Worm (Caenorhabditis elegans) whole organism, mixed stage, embryonic: ENCODE data around the gene ets-7.

Source experiments
- elt-1 ChIP-seq: sonication (generic microtip); optimal IDR thresholded peaks from 2 replicates; lab custom pipeline; 2017; ENCODE audit warnings: missing genetic modification characterization, mild to moderate bottlenecking, missing compliant biosample characterization, antibody characterized with exemption, moderate library complexity, borderline replicate concordance; ENCODE audit not compliant: insufficient read depth
- elt-3 ChIP-seq: fragments of 150-350 bp; optimal IDR thresholded peaks from 2 replicates; lab custom pipeline; 2014; ENCODE audit warnings: missing biosample characterization, missing genetic modification characterization
- lsy-2 ChIP-seq: fragments of 150-350 bp; optimal IDR thresholded peaks from 2 replicates; lab custom pipeline; 2014; ENCODE audit warnings: missing biosample characterization, missing genetic modification characterization
- nhr-237 ChIP-seq: fragments of 150-350 bp; optimal IDR thresholded peaks from 2 replicates; lab custom pipeline; 2014; ENCODE audit warnings: missing biosample characterization, missing genetic modification characterization
- nhr-76 ChIP-seq: sonication (generic microtip); optimal IDR thresholded peaks from 2 replicates; lab custom pipeline; 2017; ENCODE audit warnings: missing biosample characterization, missing genetic modification characterization
- sptf-1 ChIP-seq: sonication (generic microtip); optimal IDR thresholded peaks from 2 replicates; lab custom pipeline; 2017; ENCODE audit warnings: mild to moderate bottlenecking, missing genetic modification characterization, moderate library complexity, missing compliant biosample characterization
- unc-62 ChIP-seq: fragments of 150-350 bp; optimal IDR thresholded peaks from 2 replicates; lab custom pipeline; 2014; ENCODE audit warnings: missing biosample characterization, missing genetic modification reagents, missing genetic modification characterization

DNA sequence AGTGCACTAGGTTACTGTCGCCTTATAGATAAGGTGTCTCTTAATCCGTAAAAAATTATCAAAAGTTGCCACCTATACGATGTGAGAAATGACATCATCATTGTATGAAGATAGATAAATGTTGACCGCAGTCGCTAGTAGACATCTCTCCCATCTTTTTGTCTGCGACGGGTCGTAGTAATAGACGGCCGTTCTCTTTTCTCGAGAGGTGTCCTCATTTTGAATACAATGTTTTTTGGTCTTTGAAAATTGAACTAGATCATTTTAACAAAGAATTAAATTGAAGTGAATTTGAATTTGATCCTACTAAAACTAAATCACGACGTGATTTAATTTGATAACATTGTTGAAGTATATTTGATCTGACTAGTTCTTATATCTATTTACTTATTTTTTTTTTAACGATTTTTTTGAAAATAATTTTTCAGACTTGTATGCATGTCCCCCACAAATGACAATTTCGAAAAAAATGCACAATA lies 50.0 kb downstream of the ets-7 start, which contains the start of the genes str-31 and nhr-172:
- TF ChIP-seq unc-62 (GFP tag; lab: Kevin White, UChicago), result peak; percentile 19
- no peak for TF ChIP-seq nhr-76
- no peak for TF ChIP-seq elt-1 (tag; lab: Kevin White, UChicago)
- TF ChIP-seq lsy-2 (tag; lab: Kevin White, UChicago), result no peak
- TF ChIP-seq elt-3, result no peak
- no peak for TF ChIP-seq nhr-237 (tag; lab: Kevin White, UChicago)
- TF ChIP-seq sptf-1, result no peak
